Worm (Caenorhabditis elegans) whole organism, early embryonic: ENCODE measurements around the gene C05C10.2.

Experiments used
- pes-1 ChIP-seq: fragments of 200-800 bp; sonication (Bioruptor generic); IDR thresholded peaks from 2 replicates; pipeline ENCODE4 v1.3.6; 2022; ENCODE audit warnings: missing genetic modification reagents, missing genetic modification characterization, missing compliant biosample characterization
- tbx-11 ChIP-seq: fragments of 200-800 bp; sonication (Bioruptor generic); IDR thresholded peaks from 2 replicates; pipeline ENCODE4 v1.3.6; 2022; ENCODE audit warnings: missing genetic modification characterization, missing compliant biosample characterization

DNA sequence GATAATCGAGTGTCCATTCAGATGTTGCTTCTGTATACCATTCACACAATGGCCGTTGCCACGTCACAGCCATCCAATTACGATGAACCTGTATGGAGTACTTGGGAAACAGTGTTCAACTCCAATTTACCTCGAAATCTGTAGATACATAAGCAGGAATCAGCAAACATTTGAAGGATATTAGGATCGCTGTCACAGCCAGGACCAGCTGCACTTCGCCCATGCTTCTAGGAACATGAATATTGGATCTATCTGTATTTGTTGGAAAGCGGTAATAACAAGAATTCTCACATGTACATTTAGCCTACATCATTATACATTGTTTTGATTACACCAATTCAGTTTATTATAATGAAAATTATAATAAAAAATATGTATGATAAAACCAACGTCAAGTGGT lies 35.8 kb upstream of the C05C10.2 start, which contains the start of gene algn-8:
- TF ChIP-seq pes-1 (GFP tag; lab: Robert Waterston, UW) (no peak), tbx-11 (GFP tag; lab: Robert Waterston, UW) (no peak)
